Worm (Caenorhabditis elegans): Measurements from ENCODE around the gene W06G6.17.

W06G6.17 gene

ce11 chrV:16605463-16605862, 39.6 kb downstream of the W06G6.17 start:
- TF ChIP-seq lin-32 (GFP tag; optimal IDR thresholded peaks at IDR 0.05) (no peak), ztf-11 (tag; optimal IDR thresholded peaks at IDR 0.05) (no peak), mab-5 (tag; optimal IDR thresholded peaks at IDR 0.05) (no peak), unc-39 (tag; optimal IDR thresholded peaks at IDR 0.05) (no peak), lsy-2 (tag; optimal IDR thresholded peaks at IDR 0.05) (no peak), ceh-39 (tag; optimal IDR thresholded peaks at IDR 0.05) (no peak), ham-2 (GFP tag; optimal IDR thresholded peaks at IDR 0.05) (no peak), mep-1 (tag; optimal IDR thresholded peaks at IDR 0.05) (no peak)

ce11 chrV:16604301-16604700, 40.8 kb downstream of the W06G6.17 start:
- TF ChIP-seq drap-1 (GFP tag; optimal IDR thresholded peaks at IDR 0.05), result no peak
- no peak for TF ChIP-seq ztf-11 (tag; optimal IDR thresholded peaks at IDR 0.05)

ce11 chrV:16603102-16603501, 41.9 kb downstream of the W06G6.17 start, which contains the start of gene T03E6.8:
Gene T03E6.8, minus strand, starts transcription at chrV:16603202.
- TF ChIP-seq mls-2 (tag; optimal IDR thresholded peaks at IDR 0.05) (no peak), unc-39 (tag; optimal IDR thresholded peaks at IDR 0.05) (no peak), hlh-1 (tag; optimal IDR thresholded peaks at IDR 0.05) (no peak), unc-120 (tag; optimal IDR thresholded peaks at IDR 0.05; ENCODE audit: poor library complexity, severe bottlenecking) (no peak), ceh-83 (GFP tag; optimal IDR thresholded peaks at IDR 0.05) (no peak), tbx-8 (GFP tag; optimal IDR thresholded peaks at IDR 0.05) (no peak), nhr-28 (tag; optimal IDR thresholded peaks at IDR 0.05) (no peak), nhr-12 (tag; optimal IDR thresholded peaks at IDR 0.05) (no peak), sptf-1 (tag; optimal IDR thresholded peaks at IDR 0.05) (no peak), ceh-39 (tag; optimal IDR thresholded peaks at IDR 0.05) (no peak), elt-1 (tag; optimal IDR thresholded peaks at IDR 0.05; ENCODE audit: borderline replicate concordance, insufficient read depth) (no peak), unc-62 (GFP tag; optimal IDR thresholded peaks at IDR 0.05) (no peak), M03D4.4 (tag; optimal IDR thresholded peaks at IDR 0.05) (no peak), pha-4 (tag; optimal IDR thresholded peaks at IDR 0.05) (no peak), elt-3 (tag; optimal IDR thresholded peaks at IDR 0.05) (no peak), ham-2 (GFP tag; optimal IDR thresholded peaks at IDR 0.05) (no peak)

- TF ChIP-seq drap-1 (GFP tag; optimal IDR thresholded peaks at IDR 0.05), result no peak
These were observed 44.4 kb downstream of the W06G6.17 start, which contains the start of gene T03E6.9 for ce11 chrV:16600623-16601022. Gene T03E6.9, minus strand, starts transcription at chrV:16600723.

ce11 chrV:16599835-16600234, 45.2 kb downstream of the W06G6.17 start:
- TF ChIP-seq zip-8 (tag; optimal IDR thresholded peaks at IDR 0.05) (no peak), drap-1 (GFP tag; optimal IDR thresholded peaks at IDR 0.05) (no peak), hlh-1 (tag; optimal IDR thresholded peaks at IDR 0.05) (no peak), elt-1 (tag; optimal IDR thresholded peaks at IDR 0.05; ENCODE audit: borderline replicate concordance, insufficient read depth) (no peak), tbx-8 (GFP tag; optimal IDR thresholded peaks at IDR 0.05) (no peak), pha-4 (tag; optimal IDR thresholded peaks at IDR 0.05) (no peak), nhr-237 (tag; optimal IDR thresholded peaks at IDR 0.05) (no peak), mls-2 (tag; optimal IDR thresholded peaks at IDR 0.05) (no peak), sem-2 (GFP tag; optimal IDR thresholded peaks at IDR 0.05) (no peak), ham-2 (GFP tag; optimal IDR thresholded peaks at IDR 0.05) (no peak), M03D4.4 (tag; optimal IDR thresholded peaks at IDR 0.05) (no peak), bed-3 (GFP tag; optimal IDR thresholded peaks at IDR 0.05) (no peak), nhr-76 (tag; optimal IDR thresholded peaks at IDR 0.05) (no peak), unc-39 (tag; optimal IDR thresholded peaks at IDR 0.05) (no peak)

- TF ChIP-seq unc-62 (GFP tag; optimal IDR thresholded peaks at IDR 0.05), result peak; percentile 33
- TF ChIP-seq nhr-28 (tag; optimal IDR thresholded peaks at IDR 0.05), result no peak
- TF ChIP-seq unc-120 (tag; optimal IDR thresholded peaks at IDR 0.05; ENCODE audit: poor library complexity, severe bottlenecking), result peak; percentile 13
- TF ChIP-seq hlh-1 (tag; optimal IDR thresholded peaks at IDR 0.05), result peak; percentile 22
These were observed 46.6 kb downstream of the W06G6.17 start for ce11 chrV:16598437-16598836.

- TF ChIP-seq drap-1 (GFP tag; optimal IDR thresholded peaks at IDR 0.05) (no peak), elt-3 (tag; optimal IDR thresholded peaks at IDR 0.05) (peak; percentile 60)
These were observed 48.9 kb downstream of the W06G6.17 start for ce11 chrV:16596102-16596501.

All from whole organism, mixed stage, embryonic.